Worm (Caenorhabditis elegans) whole organism, L3 larva: ENCODE measurements around the gene eif-3.L.

Experiments used
- R02D3.7 ChIP-seq: fragments of 150-350 bp; optimal IDR thresholded peaks from 2 replicates; lab custom pipeline; 2014; ENCODE audit warnings: missing biosample characterization, missing genetic modification characterization
- ZK546.5 ChIP-seq: sonication (generic microtip); optimal IDR thresholded peaks from 2 replicates; lab custom pipeline; 2017; ENCODE audit warnings: missing biosample characterization, missing genetic modification characterization
- ama-1 ChIP-seq: fragments of 150-350 bp; optimal IDR thresholded peaks from 2 replicates; lab custom pipeline; 2018
- ceh-28 ChIP-seq: fragments of 150-350 bp; optimal IDR thresholded peaks from 2 replicates; lab custom pipeline; 2014; ENCODE audit warnings: missing biosample characterization, missing genetic modification reagents, missing genetic modification characterization
- ceh-82 ChIP-seq: fragments of 150-350 bp; optimal IDR thresholded peaks from 2 replicates; lab custom pipeline; 2014; ENCODE audit warnings: missing biosample characterization, missing genetic modification characterization
- ceh-9 ChIP-seq: sonication (generic microtip); optimal IDR thresholded peaks from 2 replicates; lab custom pipeline; 2018; ENCODE audit warnings: missing biosample characterization, missing genetic modification characterization
- daf-12 ChIP-seq: fragments of 150-350 bp; optimal IDR thresholded peaks from 2 replicates; lab custom pipeline; 2014; ENCODE audit warnings: missing biosample characterization, missing genetic modification reagents, missing genetic modification characterization
- egl-5 ChIP-seq: fragments of 150-350 bp; optimal IDR thresholded peaks from 2 replicates; lab custom pipeline; 2017; ENCODE audit warnings: missing biosample characterization, missing genetic modification reagents, missing genetic modification characterization, inconsistent platforms
- elt-1 ChIP-seq: fragments of 150-350 bp; optimal IDR thresholded peaks from 2 replicates; lab custom pipeline; 2014; ENCODE audit warnings: missing biosample characterization, missing genetic modification characterization
- elt-2 ChIP-seq: sonication (generic microtip); optimal IDR thresholded peaks from 2 replicates; lab custom pipeline; 2016; ENCODE audit warnings: missing genetic modification reagents, mild to moderate bottlenecking, missing genetic modification characterization, missing compliant biosample characterization
- elt-3 ChIP-seq, 3 experiments: fragments of 150-350 bp in 1 of 3; sonication (generic microtip) in 2 of 3; optimal IDR thresholded peaks; 2 replicates in 2 of 3; 4 replicates in 1 of 3; lab custom pipeline; 2014 to 2017; ENCODE audit warnings: missing biosample characterization in 3 of 3, missing genetic modification characterization in 3 of 3
- eor-1 ChIP-seq, 2 experiments: fragments of 150-350 bp; optimal IDR thresholded peaks; 2 replicates each; lab custom pipeline; 2014 to 2018; ENCODE audit warnings: missing biosample characterization in 2 of 2, missing genetic modification characterization in 2 of 2
- fkh-2 ChIP-seq: fragments of 150-350 bp; optimal IDR thresholded peaks from 2 replicates; lab custom pipeline; 2014; ENCODE audit warnings: missing biosample characterization, missing genetic modification reagents, missing genetic modification characterization
- fos-1 ChIP-seq: fragments of 150-350 bp; optimal IDR thresholded peaks from 2 replicates; lab custom pipeline; 2014; ENCODE audit warnings: missing biosample characterization, missing genetic modification characterization
- hmg-11 ChIP-seq: sonication (generic microtip); optimal IDR thresholded peaks from 2 replicates; lab custom pipeline; 2016; ENCODE audit warnings: missing genetic modification characterization, missing compliant biosample characterization
- jun-1 ChIP-seq: fragments of 150-350 bp; optimal IDR thresholded peaks from 2 replicates; lab custom pipeline; 2014; ENCODE audit warnings: missing biosample characterization, missing genetic modification reagents, missing genetic modification characterization
- lin-15B ChIP-seq: fragments of 150-350 bp; optimal IDR thresholded peaks from 2 replicates; lab custom pipeline; 2014; ENCODE audit warnings: missing biosample characterization, missing genetic modification characterization
- lin-39 ChIP-seq: fragments of 150-350 bp; optimal IDR thresholded peaks from 2 replicates; lab custom pipeline; 2018; ENCODE audit warnings: missing biosample characterization, missing genetic modification reagents, missing genetic modification characterization
- mdl-1 ChIP-seq: fragments of 150-350 bp; optimal IDR thresholded peaks from 2 replicates; lab custom pipeline; 2014; ENCODE audit warnings: missing biosample characterization, missing genetic modification characterization
- mml-1 ChIP-seq: fragments of 150-350 bp; sonication (generic microtip); optimal IDR thresholded peaks from 3 replicates; lab custom pipeline; 2014; ENCODE audit warnings: missing biosample characterization, missing genetic modification characterization
- nfya-1 ChIP-seq: sonication (generic microtip); optimal IDR thresholded peaks from 2 replicates; lab custom pipeline; 2017; ENCODE audit warnings: missing genetic modification characterization, mild to moderate bottlenecking, missing compliant biosample characterization, antibody characterized with exemption, moderate library complexity; ENCODE audit not compliant: insufficient read depth
- nhr-11 ChIP-seq: fragments of 150-350 bp; optimal IDR thresholded peaks from 2 replicates; lab custom pipeline; 2014; ENCODE audit warnings: missing biosample characterization, missing genetic modification characterization
- nhr-12 ChIP-seq: fragments of 150-350 bp; optimal IDR thresholded peaks from 2 replicates; lab custom pipeline; 2014; ENCODE audit warnings: missing biosample characterization, missing genetic modification characterization
- nhr-23 ChIP-seq: fragments of 150-350 bp; optimal IDR thresholded peaks from 2 replicates; lab custom pipeline; 2014; ENCODE audit warnings: missing biosample characterization, missing genetic modification reagents, missing genetic modification characterization
- nhr-25 ChIP-seq: sonication (generic microtip); optimal IDR thresholded peaks from 2 replicates; lab custom pipeline; 2017; ENCODE audit warnings: missing biosample characterization, missing genetic modification characterization
- nhr-28 ChIP-seq: fragments of 150-350 bp; optimal IDR thresholded peaks from 2 replicates; lab custom pipeline; 2014; ENCODE audit warnings: missing biosample characterization, missing genetic modification characterization
- nhr-43 ChIP-seq: sonication (generic microtip); optimal IDR thresholded peaks from 2 replicates; lab custom pipeline; 2016; ENCODE audit warnings: mild to moderate bottlenecking, missing genetic modification characterization, missing compliant biosample characterization; ENCODE audit not compliant: poor library complexity, severe bottlenecking
- nhr-67 ChIP-seq: fragments of 150-350 bp; optimal IDR thresholded peaks from 2 replicates; lab custom pipeline; 2014; ENCODE audit warnings: missing biosample characterization, missing genetic modification characterization
- nhr-77 ChIP-seq: fragments of 150-350 bp; optimal IDR thresholded peaks from 2 replicates; lab custom pipeline; 2014; ENCODE audit warnings: missing biosample characterization, missing genetic modification characterization
- pha-4 ChIP-seq: fragments of 150-350 bp; optimal IDR thresholded peaks from 2 replicates; lab custom pipeline; 2014; ENCODE audit warnings: missing biosample characterization, missing genetic modification reagents, missing genetic modification characterization
- pqm-1 ChIP-seq: fragments of 150-350 bp; optimal IDR thresholded peaks from 2 replicates; lab custom pipeline; 2017; ENCODE audit warnings: missing biosample characterization, missing genetic modification characterization, inconsistent platforms
- sea-2 ChIP-seq: fragments of 150-350 bp; sonication (generic microtip); optimal IDR thresholded peaks from 4 replicates; lab custom pipeline; 2014; ENCODE audit warnings: missing biosample characterization, missing genetic modification reagents, missing genetic modification characterization
- skn-1 ChIP-seq: fragments of 150-350 bp; optimal IDR thresholded peaks from 2 replicates; lab custom pipeline; 2014; ENCODE audit warnings: missing biosample characterization, missing genetic modification characterization
- snpc-4 ChIP-seq: fragments of 150-350 bp; optimal IDR thresholded peaks from 2 replicates; lab custom pipeline; 2014; ENCODE audit warnings: missing biosample characterization, missing genetic modification characterization
- tbx-2 ChIP-seq: sonication (generic microtip); optimal IDR thresholded peaks from 2 replicates; lab custom pipeline; 2016; ENCODE audit warnings: mild to moderate bottlenecking, missing genetic modification characterization, missing compliant biosample characterization
- unc-39 ChIP-seq: sonication (generic microtip); optimal IDR thresholded peaks from 4 replicates; lab custom pipeline; 2017; ENCODE audit warnings: missing biosample characterization, missing genetic modification characterization
- zag-1 ChIP-seq: fragments of 150-350 bp; optimal IDR thresholded peaks from 2 replicates; lab custom pipeline; 2014; ENCODE audit warnings: missing biosample characterization, missing genetic modification characterization
- ztf-11 ChIP-seq: fragments of 150-350 bp; optimal IDR thresholded peaks from 2 replicates; lab custom pipeline; 2014; ENCODE audit warnings: missing biosample characterization, missing genetic modification characterization
- ztf-4 ChIP-seq: fragments of 150-350 bp; optimal IDR thresholded peaks from 2 replicates; lab custom pipeline; 2014; ENCODE audit warnings: missing biosample characterization, missing genetic modification characterization

Gene eif-3.L

ce11 chrII:5660155-5660554, 37.9 kb upstream of the eif-3.L start:
- no peak for TF ChIP-seq nhr-11 (tag; lab: Kevin White, UChicago)
- no peak for TF ChIP-seq mml-1 (tag; lab: Kevin White, UChicago)
- TF ChIP-seq ceh-28, result no peak
- TF ChIP-seq nhr-28, result no peak
- no peak for TF ChIP-seq fos-1
- TF ChIP-seq lin-15B, result no peak
- TF ChIP-seq fkh-2, result no peak
- TF ChIP-seq nhr-67, result no peak
- TF ChIP-seq, all 47 proteins: peak for 0

ce11 chrII:5659675-5660074, 37.4 kb upstream of the eif-3.L start, which contains the start of gene fut-3:
fut-3 (minus strand) TSS chrII:5659775.
- TF ChIP-seq sea-2 (no peak), hmg-11 (tag; lab: Kevin White, UChicago) (no peak), ceh-9 (tag; lab: Kevin White, UChicago) (no peak), egl-5 (tag; lab: Kevin White, UChicago) (no peak)

ce11 chrII:5654215-5654614, 31.9 kb upstream of the eif-3.L start, which contains the start of gene F59E12.1:
F59E12.1 (plus strand) TSS chrII:5654515.
- no peak for TF ChIP-seq R02D3.7 (tag; lab: Kevin White, UChicago)
- no peak for TF ChIP-seq snpc-4 (tag; lab: Kevin White, UChicago)
- no peak for TF ChIP-seq elt-1 (tag; lab: Kevin White, UChicago)
- no peak for TF ChIP-seq sea-2
- no peak for TF ChIP-seq ztf-11 (tag; lab: Kevin White, UChicago)

- TF ChIP-seq fos-1 (no peak), elt-3 (tag; optimal IDR thresholded peaks at IDR 0.05; lab: Kevin White, UChicago) (no peak), ceh-82 (tag; lab: Kevin White, UChicago) (no peak)
Observed at ce11 chrII:5652334-5652733, 30.1 kb upstream of the eif-3.L start, which contains the start of gene bli-2. bli-2 (minus strand) TSS chrII:5652434.

ce11 chrII:5651426-5651825, 29.1 kb upstream of the eif-3.L start:
- no peak for TF ChIP-seq nhr-12
- TF ChIP-seq lin-39 (tag; lab: Kevin White, UChicago), result no peak
- no peak for TF ChIP-seq eor-1 (tag; optimal IDR thresholded peaks at IDR 0.05; lab: Kevin White, UChicago)
- no peak for TF ChIP-seq nhr-11 (tag; lab: Kevin White, UChicago)
- TF ChIP-seq fkh-2, result no peak
- no peak for TF ChIP-seq ztf-4 (tag; lab: Kevin White, UChicago)
- no peak for TF ChIP-seq tbx-2 (tag; lab: Kevin White, UChicago)
- no peak for TF ChIP-seq daf-12
- no peak for TF ChIP-seq unc-39 (tag; lab: Kevin White, UChicago)
- TF ChIP-seq lin-15B, result no peak
- TF ChIP-seq ama-1, result no peak

- peak; percentile 17 for TF ChIP-seq nhr-23
- peak; percentile 90 for TF ChIP-seq nfya-1 (tag; lab: Kevin White, UChicago)
- no peak for TF ChIP-seq eor-1 (tag; optimal IDR thresholded peaks at IDR 0.05; lab: Kevin White, UChicago)
- no peak for TF ChIP-seq nhr-77 (tag; lab: Kevin White, UChicago)
- TF ChIP-seq ama-1, result no peak
- no peak for TF ChIP-seq ZK546.5 (tag; lab: Kevin White, UChicago)
- no peak for TF ChIP-seq jun-1 (tag; lab: Kevin White, UChicago)
- no peak for TF ChIP-seq snpc-4 (tag; lab: Kevin White, UChicago)
- peak; percentile 63 for TF ChIP-seq egl-5 (tag; lab: Kevin White, UChicago)
- no peak for TF ChIP-seq skn-1 (tag; lab: Kevin White, UChicago)
- TF ChIP-seq ceh-28, result no peak
- TF ChIP-seq elt-2 (tag; lab: Kevin White, UChicago), result peak; percentile 52
- no peak for TF ChIP-seq R02D3.7 (tag; lab: Kevin White, UChicago)
- no peak for TF ChIP-seq zag-1 (tag; lab: Kevin White, UChicago)
- peak; percentile 35 for TF ChIP-seq hmg-11 (tag; lab: Kevin White, UChicago)
- TF ChIP-seq nhr-12, result no peak
- TF ChIP-seq nhr-25 (tag; lab: Kevin White, UChicago), result peak; percentile 51
- TF ChIP-seq pha-4 (tag; lab: Kevin White, UChicago), result peak; percentile 87
- no peak for TF ChIP-seq elt-1 (tag; lab: Kevin White, UChicago)
- TF ChIP-seq pqm-1 (tag; lab: Kevin White, UChicago), result peak; percentile 18
- TF ChIP-seq mdl-1 (tag; lab: Kevin White, UChicago), result no peak
- peak; percentile 95 for TF ChIP-seq lin-15B
- no peak for TF ChIP-seq daf-12
- peak; percentile 6 for TF ChIP-seq nhr-43
- peak; percentile 74 for TF ChIP-seq lin-39 (tag; lab: Kevin White, UChicago)
- TF ChIP-seq, all 47 proteins: peak for 11
Observed at ce11 chrII:5649236-5650004, 27.1 kb upstream of the eif-3.L start, which contains the start of the genes sam-4, F59E12.17 and zyg-1. sam-4 (minus strand) TSS chrII:5649286. F59E12.17 (minus strand) TSS chrII:5649470. zyg-1 (plus strand) TSS chrII:5649748.
